Fruit fly (Drosophila melanogaster) Kc167 (cell line): ENCODE data around the gene Npc2f.

Experiments
- Myc ChIP-seq: fragments of >200 bp; optimal IDR thresholded peaks from 2 replicates; lab custom pipeline; 2017; ENCODE audit warnings: missing external identifiers
- Sin3A ChIP-seq: fragments of >200 bp; optimal IDR thresholded peaks from 2 replicates; lab custom pipeline; 2018; ENCODE audit warnings: missing external identifiers
- h ChIP-seq: fragments of >200 bp; optimal IDR thresholded peaks from 3 replicates; lab custom pipeline; 2018; ENCODE audit warnings: missing external identifiers
- insv ChIP-seq: fragments of >200 bp; optimal IDR thresholded peaks from 3 replicates; lab custom pipeline; 2018; ENCODE audit warnings: missing external identifiers
- psq ChIP-seq: fragments of >200 bp; optimal IDR thresholded peaks from 2 replicates; lab custom pipeline; 2017; ENCODE audit warnings: missing external identifiers
- ttk ChIP-seq: sonication (Bioruptor generic); optimal IDR thresholded peaks from 2 replicates; lab custom pipeline; 2017; ENCODE audit warnings: missing external identifiers

DNA sequence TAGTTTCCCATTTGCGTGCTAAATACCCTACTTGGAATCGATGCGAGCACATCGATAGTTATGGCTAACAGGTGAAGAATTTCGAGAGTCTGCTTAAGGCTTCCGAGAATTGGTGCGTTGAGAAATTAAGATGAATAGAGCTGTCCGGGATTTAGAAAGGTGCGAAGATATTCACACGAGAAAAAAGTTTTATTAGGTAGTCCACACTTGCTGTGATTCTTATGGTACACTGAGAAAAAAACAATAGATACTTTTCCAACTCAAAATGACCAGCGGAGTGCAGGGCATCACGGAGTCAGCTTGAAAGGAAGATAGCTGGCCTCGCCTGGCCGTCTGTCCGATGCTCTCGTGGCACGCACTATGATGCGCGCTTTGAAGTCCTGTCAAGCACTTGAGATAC is 6.8 kb downstream of the Npc2f start:
- TF ChIP-seq psq (lab: Kevin White, UChicago) = no peak
- TF ChIP-seq insv (lab: Kevin White, UChicago) = no peak
- no peak for TF ChIP-seq h (lab: Kevin White, UChicago)
- TF ChIP-seq Myc = no peak
- no peak for TF ChIP-seq Sin3A
- no peak for TF ChIP-seq ttk (lab: Kevin White, UChicago)
